Worm (Caenorhabditis elegans): ENCODE data around the gene drp-1.

DNA sequence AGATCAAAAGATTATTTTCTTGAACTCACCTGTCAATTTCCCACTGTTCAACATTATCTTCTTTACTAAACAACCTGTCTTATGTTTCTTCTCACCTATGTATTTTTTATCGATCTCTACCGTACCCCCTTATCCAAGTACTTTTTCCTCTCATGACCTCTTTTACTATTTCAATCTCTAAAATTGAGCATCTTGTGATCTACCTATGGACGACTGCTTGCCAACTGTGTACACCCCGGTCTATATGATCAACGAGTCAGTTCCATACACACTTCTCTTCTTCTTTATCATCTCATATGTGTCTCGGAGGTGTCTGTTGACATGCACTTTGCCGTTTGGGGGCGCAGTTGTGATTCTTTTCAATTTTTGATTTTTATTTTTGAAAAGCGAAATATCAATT lies 51.8 kb downstream of the drp-1 start:
- no peak for TF ChIP-seq unc-86 (tag; optimal IDR thresholded peaks at IDR 0.05)
- no peak for TF ChIP-seq pha-4 (tag; optimal IDR thresholded peaks at IDR 0.05)
- TF ChIP-seq dve-1 (tag; optimal IDR thresholded peaks at IDR 0.05) = no peak
- TF ChIP-seq pqm-1 (tag; optimal IDR thresholded peaks at IDR 0.05) = no peak
- no peak for TF ChIP-seq T23F11.4 (GFP tag; optimal IDR thresholded peaks at IDR 0.05)
- no peak for TF ChIP-seq elt-2 (tag; optimal IDR thresholded peaks at IDR 0.05)
- TF ChIP-seq ahr-1 (tag; optimal IDR thresholded peaks at IDR 0.05) = no peak
- TF ChIP-seq nfya-1 (tag; optimal IDR thresholded peaks at IDR 0.05) = no peak
- no peak for TF ChIP-seq hlh-13 (GFP tag; optimal IDR thresholded peaks at IDR 0.05)
- no peak for TF ChIP-seq ceh-45 (GFP tag; IDR thresholded peaks at IDR 0.05)
- no peak for TF ChIP-seq nhr-232 (tag; optimal IDR thresholded peaks at IDR 0.05)
- TF ChIP-seq C08G9.2 (tag; optimal IDR thresholded peaks at IDR 0.05) = no peak

Data from whole organism, late embryonic.